Fruit fly (Drosophila melanogaster) whole organism, embryonic: ENCODE measurements around the gene CG43367.

Source experiments
- Adf1 ChIP-seq: fragments of 200-800 bp; sonication (Bioruptor generic); IDR thresholded peaks from 2 replicates; pipeline ENCODE4 v1.3.6; 2022; ENCODE audit warnings: missing biosample characterization, missing genetic modification characterization
- B-H2 ChIP-seq: fragments of 200-800 bp; sonication (Bioruptor generic); optimal IDR thresholded peaks from 2 replicates; lab custom pipeline; 2018; ENCODE audit warnings: missing biosample characterization, mild to moderate bottlenecking, missing genetic modification characterization
- C15 ChIP-seq: fragments of 200-800 bp; sonication (Bioruptor generic); IDR thresholded peaks from 3 replicates; pipeline ENCODE4 v1.3.6; 2022; ENCODE audit warnings: missing biosample characterization, missing genetic modification characterization
- CG1024 ChIP-seq: fragments of 200-800 bp; sonication (Bioruptor generic); IDR thresholded peaks from 2 replicates; pipeline ENCODE4 v1.3.6; 2022; ENCODE audit warnings: missing biosample characterization, missing genetic modification characterization
- CG10565 ChIP-seq: fragments of 200-800 bp; sonication (Bioruptor generic); optimal IDR thresholded peaks from 3 replicates; lab custom pipeline; 2016; ENCODE audit warnings: missing biosample characterization, mild to moderate bottlenecking, missing genetic modification characterization
- CG14860 ChIP-seq: fragments of 200-800 bp; sonication (Bioruptor generic); IDR thresholded peaks from 3 replicates; pipeline ENCODE4 v1.3.6; 2022; ENCODE audit warnings: missing biosample characterization, missing genetic modification characterization; ENCODE audit not compliant: partially characterized antibody
- CG16779 ChIP-seq: fragments of 200-800 bp; sonication (Bioruptor generic); IDR thresholded peaks from 2 replicates; pipeline ENCODE4 v1.3.6; 2022; ENCODE audit warnings: missing biosample characterization, missing genetic modification characterization
- CG17359 ChIP-seq: fragments of 200-800 bp; sonication (Bioruptor generic); optimal IDR thresholded peaks from 3 replicates; lab custom pipeline; 2018; ENCODE audit warnings: missing biosample characterization, mild to moderate bottlenecking, missing genetic modification characterization, moderate library complexity
- CG18619 ChIP-seq: fragments of 200-800 bp; sonication (Bioruptor generic); optimal IDR thresholded peaks from 3 replicates; lab custom pipeline; 2017; ENCODE audit warnings: missing biosample characterization, mild to moderate bottlenecking, missing genetic modification characterization
- CG32767 ChIP-seq: fragments of 200-800 bp; sonication (Bioruptor generic); IDR thresholded peaks from 2 replicates; pipeline ENCODE4 v1.3.6; 2022; ENCODE audit warnings: missing biosample characterization, missing genetic modification characterization
- CG3407 ChIP-seq: fragments of 200-800 bp; sonication (Bioruptor generic); optimal IDR thresholded peaks from 2 replicates; lab custom pipeline; 2018; ENCODE audit warnings: missing biosample characterization, mild to moderate bottlenecking, missing genetic modification characterization
- CG4404 ChIP-seq: fragments of 200-800 bp; sonication (Bioruptor generic); IDR thresholded peaks from 2 replicates; pipeline ENCODE4 v1.3.6; 2022; ENCODE audit warnings: missing biosample characterization, missing genetic modification characterization
- CG4730 ChIP-seq: fragments of 200-800 bp; sonication (Bioruptor generic); IDR thresholded peaks from 2 replicates; pipeline ENCODE4 v1.3.6; 2022; ENCODE audit warnings: missing biosample characterization, missing genetic modification characterization
- CG6765 ChIP-seq: fragments of 200-800 bp; sonication (Bioruptor generic); optimal IDR thresholded peaks from 3 replicates; lab custom pipeline; 2017; ENCODE audit warnings: missing biosample characterization, mild to moderate bottlenecking, missing genetic modification characterization
- CG7786 ChIP-seq: fragments of 200-800 bp; sonication (Bioruptor generic); optimal IDR thresholded peaks from 2 replicates; lab custom pipeline; 2016; ENCODE audit warnings: missing biosample characterization, missing genetic modification characterization
- CG8290 ChIP-seq, 3 experiments: fragments of 200-800 bp; sonication (Bioruptor generic); optimal IDR thresholded peaks; 2 replicates each; lab custom pipeline; 2016 to 2019; ENCODE audit warnings: missing biosample characterization in 3 of 3, missing genetic modification characterization in 3 of 3, mild to moderate bottlenecking in 2 of 3, moderate library complexity in 1 of 3
- CG8924 ChIP-seq: fragments of 200-800 bp; optimal IDR thresholded peaks from 3 replicates; lab custom pipeline; 2019; ENCODE audit warnings: missing biosample characterization, mild to moderate bottlenecking, missing genetic modification characterization, moderate library complexity
- CG9727 ChIP-seq: fragments of 200-800 bp; sonication (Bioruptor generic); optimal IDR thresholded peaks from 3 replicates; lab custom pipeline; 2017; ENCODE audit warnings: missing biosample characterization, mild to moderate bottlenecking, missing genetic modification characterization
- CTCF ChIP-seq: fragments of 200-800 bp; sonication (Bioruptor generic); optimal IDR thresholded peaks from 2 replicates; lab custom pipeline; 2017; ENCODE audit warnings: missing biosample characterization, mild to moderate bottlenecking, missing genetic modification characterization, moderate library complexity
- CoRest ChIP-seq: fragments of 200-800 bp; sonication (Bioruptor generic); optimal IDR thresholded peaks from 3 replicates; lab custom pipeline; 2018; ENCODE audit warnings: missing biosample characterization, mild to moderate bottlenecking, missing genetic modification characterization, moderate library complexity
- Fer3 ChIP-seq: fragments of 200-800 bp; sonication (Bioruptor generic); optimal IDR thresholded peaks from 2 replicates; lab custom pipeline; 2018; ENCODE audit warnings: missing biosample characterization, mild to moderate bottlenecking, missing genetic modification characterization, moderate library complexity
- Gug ChIP-seq: fragments of 200-800 bp; sonication (Bioruptor generic); IDR thresholded peaks from 4 replicates; pipeline ENCODE4 v1.3.6; 2022; ENCODE audit warnings: missing biosample characterization, missing genetic modification characterization
- H15 ChIP-seq: fragments of 200-800 bp; sonication (Bioruptor generic); IDR thresholded peaks from 3 replicates; pipeline ENCODE4 v1.3.6; 2022; ENCODE audit warnings: missing biosample characterization, missing genetic modification characterization
- HLH4C ChIP-seq: fragments of 200-800 bp; sonication (Bioruptor generic); IDR thresholded peaks from 3 replicates; pipeline ENCODE4 v1.3.6; 2022; ENCODE audit warnings: missing biosample characterization, missing genetic modification characterization; ENCODE audit not compliant: partially characterized antibody
- Hmx ChIP-seq: fragments of 200-800 bp; sonication (Bioruptor generic); optimal IDR thresholded peaks from 2 replicates; lab custom pipeline; 2016; ENCODE audit warnings: missing biosample characterization, missing genetic modification characterization
- Hr39 ChIP-seq: fragments of >200 bp; optimal IDR thresholded peaks from 2 replicates; lab custom pipeline; 2017
- MBD-R2 ChIP-seq: fragments of 200-800 bp; sonication (Bioruptor generic); IDR thresholded peaks from 2 replicates; pipeline ENCODE4 v1.3.6; 2022; ENCODE audit warnings: missing biosample characterization, missing genetic modification characterization
- Pdp1 ChIP-seq, 2 experiments: fragments of 200-800 bp; sonication (Bioruptor generic); optimal IDR thresholded peaks; 3 replicates each; lab custom pipeline; 2016; ENCODE audit warnings: missing biosample characterization in 2 of 2, missing genetic modification characterization in 2 of 2, mild to moderate bottlenecking in 1 of 2, moderate library complexity in 1 of 2
- Rfx ChIP-seq: fragments of 200-800 bp; sonication (Bioruptor generic); IDR thresholded peaks from 2 replicates; pipeline ENCODE4 v1.3.6; 2022; ENCODE audit warnings: missing biosample characterization, missing genetic modification characterization
- Scr ChIP-seq: fragments of 200-800 bp; sonication (Bioruptor generic); IDR thresholded peaks from 2 replicates; pipeline ENCODE4 v1.3.6; 2022; ENCODE audit warnings: missing biosample characterization, missing genetic modification characterization; ENCODE audit not compliant: partially characterized antibody
- Xrp1 ChIP-seq: fragments of 200-800 bp; sonication (Bioruptor generic); IDR thresholded peaks from 2 replicates; pipeline ENCODE4 v1.3.6; 2022; ENCODE audit warnings: missing biosample characterization, missing genetic modification characterization
- croc ChIP-seq: fragments of 200-800 bp; sonication (Bioruptor generic); conservative IDR thresholded peaks from 3 replicates; pipeline ENCODE4 v1.3.6; 2022; ENCODE audit warnings: missing biosample characterization, missing genetic modification characterization
- dimm ChIP-seq: fragments of 200-800 bp; sonication (Bioruptor generic); IDR thresholded peaks from 2 replicates; pipeline ENCODE4 v1.3.6; 2022; ENCODE audit warnings: missing biosample characterization, missing genetic modification characterization
- dmrt11E ChIP-seq: fragments of 200-800 bp; sonication (Bioruptor generic); optimal IDR thresholded peaks from 3 replicates; lab custom pipeline; 2018; ENCODE audit warnings: missing biosample characterization, mild to moderate bottlenecking, missing genetic modification characterization, moderate library complexity
- dysf ChIP-seq: fragments of 200-800 bp; sonication (Bioruptor generic); IDR thresholded peaks from 3 replicates; pipeline ENCODE4 v1.3.6; 2022; ENCODE audit warnings: missing biosample characterization, missing genetic modification characterization
- ewg ChIP-seq: fragments of 200-800 bp; sonication (Bioruptor generic); optimal IDR thresholded peaks from 3 replicates; lab custom pipeline; 2017; ENCODE audit warnings: mild to moderate bottlenecking, missing biosample characterization, missing genetic modification reagents, missing genetic modification characterization
- gem ChIP-seq: fragments of 200-800 bp; sonication (Bioruptor generic); optimal IDR thresholded peaks from 2 replicates; lab custom pipeline; 2019; ENCODE audit warnings: missing biosample characterization, mild to moderate bottlenecking, missing genetic modification characterization, moderate library complexity
- nom ChIP-seq: fragments of 200-800 bp; sonication (Bioruptor generic); optimal IDR thresholded peaks from 2 replicates; lab custom pipeline; 2017; ENCODE audit warnings: missing biosample characterization, missing genetic modification characterization, mild to moderate bottlenecking, moderate library complexity, missing genetic modification reagents
- org-1 ChIP-seq: fragments of 200-800 bp; sonication (Bioruptor generic); optimal IDR thresholded peaks from 2 replicates; lab custom pipeline; 2017; ENCODE audit warnings: missing biosample characterization, missing genetic modification characterization
- pan ChIP-seq, 4 experiments: fragments of >200 bp in 3 of 4; fragments of 200-800 bp in 1 of 4; sonication (Bioruptor generic) in 1 of 4; optimal IDR thresholded peaks in 3 of 4; IDR thresholded peaks in 1 of 4; 2 replicates each; pipeline versions ENCODE4 v1.3.6 to Lab custom; 2017 to 2022; ENCODE audit warnings: missing biosample characterization in 2 of 4, missing genetic modification characterization in 2 of 4, mixed read lengths in 1 of 4
- psq ChIP-seq: fragments of 200-800 bp; sonication (Bioruptor generic); optimal IDR thresholded peaks from 2 replicates; lab custom pipeline; 2017; ENCODE audit warnings: missing biosample characterization, missing genetic modification characterization
- ranshi ChIP-seq: fragments of 200-800 bp; sonication (Bioruptor generic); IDR thresholded peaks from 2 replicates; pipeline ENCODE4 v1.3.6; 2022; ENCODE audit warnings: missing biosample characterization, missing genetic modification characterization
- repo ChIP-seq: fragments of 200-800 bp; sonication (Bioruptor generic); optimal IDR thresholded peaks from 2 replicates; lab custom pipeline; 2016; ENCODE audit warnings: missing biosample characterization, missing genetic modification characterization
- run ChIP-seq: fragments of 200-800 bp; sonication (Bioruptor generic); optimal IDR thresholded peaks from 3 replicates; lab custom pipeline; 2018; ENCODE audit warnings: missing biosample characterization, mild to moderate bottlenecking, missing genetic modification characterization
- sc ChIP-seq, 3 experiments: fragments of >200 bp in 2 of 3; fragments of 200-800 bp in 1 of 3; sonication (Bioruptor generic) in 1 of 3; optimal IDR thresholded peaks; 2 replicates in 2 of 3; 3 replicates in 1 of 3; lab custom pipeline; 2017; ENCODE audit warnings: mild to moderate bottlenecking in 1 of 3, missing biosample characterization in 1 of 3, missing genetic modification characterization in 1 of 3, missing genetic modification reagents in 1 of 3
- sima ChIP-seq: fragments of 200-800 bp; sonication (Bioruptor generic); optimal IDR thresholded peaks from 2 replicates; lab custom pipeline; 2016; ENCODE audit warnings: missing biosample characterization, missing genetic modification characterization
- sr ChIP-seq: fragments of 200-800 bp; sonication (Bioruptor generic); IDR thresholded peaks from 3 replicates; pipeline ENCODE4 v1.3.6; 2022; ENCODE audit warnings: missing biosample characterization, missing genetic modification characterization
- ssp ChIP-seq: fragments of 200-800 bp; sonication (Bioruptor generic); IDR thresholded peaks from 2 replicates; pipeline ENCODE4 v1.3.6; 2022; ENCODE audit warnings: missing biosample characterization, missing genetic modification characterization
- stc ChIP-seq: fragments of 200-800 bp; sonication (Bioruptor generic); IDR thresholded peaks from 2 replicates; pipeline ENCODE4 v1.3.6; 2022; ENCODE audit warnings: missing biosample characterization, missing genetic modification characterization
- vnd ChIP-seq: fragments of 200-800 bp; sonication (Bioruptor generic); IDR thresholded peaks from 3 replicates; pipeline ENCODE4 v1.3.6; 2022; ENCODE audit warnings: missing biosample characterization, missing genetic modification characterization; ENCODE audit not compliant: partially characterized antibody
- wor ChIP-seq: fragments of 200-800 bp; sonication (Bioruptor generic); IDR thresholded peaks from 2 replicates; pipeline ENCODE4 v1.3.6; 2022; ENCODE audit warnings: missing biosample characterization, missing genetic modification characterization

The CG43367 gene

dm6 chr3L:4242428-4242827, 48.6 kb downstream of the CG43367 start, which contains the start of gene pav (continued):
- TF ChIP-seq Rfx (GFP tag; lab: Robert Waterston, UW) (peak; percentile 69), H15 (GFP tag; lab: Robert Waterston, UW) (peak; percentile 32; the same call in 1 of the 3 replicates), CG17359 (tag; lab: Kevin White, UChicago) (no peak), CG10565 (GFP tag; lab: Kevin White, UChicago) (no peak), org-1 (GFP tag; lab: Kevin White, UChicago) (no peak), dmrt11E (peak; percentile 35), CG6765 (no peak), Adf1 (GFP tag; lab: Robert Waterston, UW) (0 out of 2 replicates have a peak, but pooled peaks have one; percentile 19), Gug (no peak), ranshi (GFP tag; lab: Robert Waterston, UW) (peak; percentile 11; the same call in 1 of the 2 replicates), B-H2 (GFP tag; lab: Kevin White, UChicago) (no peak), pan (optimal IDR thresholded peaks at IDR 0.05; lab: Kevin White, UChicago) (no peak), pan (GFP tag; optimal IDR thresholded peaks at IDR 0.05 in 1 of 2, IDR thresholded peaks at IDR 0.05 in 1 of 2) (peak in 1 of 2 experiments; percentile 46), Hr39 (lab: Kevin White, UChicago) (no peak), sr (GFP tag; lab: Robert Waterston, UW) (no peak), ewg (GFP tag; lab: Kevin White, UChicago) (no peak), stc (GFP tag; lab: Robert Waterston, UW) (peak; percentile 72), dysf (GFP tag; lab: Robert Waterston, UW) (peak; percentile 70; the same call in 2 of the 3 replicates), psq (GFP tag; lab: Kevin White, UChicago) (no peak), CG8290 (GFP tag; optimal IDR thresholded peaks at IDR 0.05; lab: Kevin White, UChicago) (no peak), CG8290 (tag; optimal IDR thresholded peaks at IDR 0.05; lab: Kevin White, UChicago) (no peak), CG1024 (0 out of 2 replicates have a peak, but pooled peaks have one; percentile 18), Pdp1 (GFP tag; optimal IDR thresholded peaks at IDR 0.05; lab: Kevin White, UChicago) (no peak), Scr (GFP tag; lab: Robert Waterston, UW) (no peak), CG14860 (GFP tag; lab: Robert Waterston, UW) (no peak), CG32767 (GFP tag; lab: Robert Waterston, UW) (no peak), CoRest (tag; lab: Kevin White, UChicago) (peak; percentile 70), run (no peak), Fer3 (no peak), repo (GFP tag; lab: Kevin White, UChicago) (no peak), MBD-R2 (GFP tag; lab: Robert Waterston, UW) (peak; percentile 63; the same call in 1 of the 2 replicates), C15 (GFP tag; lab: Robert Waterston, UW) (no peak), CG4404 (GFP tag; lab: Robert Waterston, UW) (no peak), vnd (GFP tag; lab: Robert Waterston, UW) (no peak), gem (tag; lab: Kevin White, UChicago) (no peak), wor (GFP tag; lab: Robert Waterston, UW) (no peak), CG8924 (peak; percentile 66), CG7786 (GFP tag; lab: Kevin White, UChicago) (no peak), CG4730 (peak; percentile 44; the same call in 1 of the 2 replicates), Xrp1 (GFP tag; lab: Robert Waterston, UW) (peak; percentile 59; the same call in 1 of the 2 replicates), ssp (GFP tag; lab: Robert Waterston, UW) (no peak), sima (GFP tag; lab: Kevin White, UChicago) (no peak), CG9727 (GFP tag; lab: Kevin White, UChicago) (peak; percentile 10), croc (GFP tag; lab: Robert Waterston, UW) (no peak), Hmx (no peak), CG16779 (GFP tag; lab: Robert Waterston, UW) (no peak), CTCF (GFP tag; lab: Kevin White, UChicago) (no peak), sc (optimal IDR thresholded peaks at IDR 0.05; lab: Kevin White, UChicago) (no peak), sc (GFP tag; optimal IDR thresholded peaks at IDR 0.05; lab: Kevin White, UChicago) (no peak), HLH4C (no peak), CG18619 (GFP tag; lab: Kevin White, UChicago) (no peak), nom (GFP tag; lab: Kevin White, UChicago) (no peak), dimm (no peak), CG3407 (GFP tag; lab: Kevin White, UChicago) (no peak)
